Worm (Caenorhabditis elegans) whole organism, L4/young adult: ENCODE measurements around the gene T04F8.3.

Experiments used
- W03F9.2 ChIP-seq: fragments of 150-350 bp; optimal IDR thresholded peaks from 2 replicates; lab custom pipeline; 2014; ENCODE audit warnings: missing biosample characterization, missing genetic modification characterization
- dao-5 ChIP-seq: sonication (generic microtip); optimal IDR thresholded peaks from 2 replicates; lab custom pipeline; 2016; ENCODE audit warnings: missing genotype, missing genetic modification characterization, moderate library complexity, missing compliant biosample characterization
- him-1 ChIP-seq: sonication (generic microtip); optimal IDR thresholded peaks from 2 replicates; lab custom pipeline; 2016; ENCODE audit warnings: missing genotype, missing genetic modification reagents, missing genetic modification characterization, missing compliant biosample characterization

- TF ChIP-seq him-1 (tag; lab: Kevin White, UChicago) (no peak), W03F9.2 (tag; lab: Kevin White, UChicago) (no peak), dao-5 (tag; lab: Kevin White, UChicago) (no peak)
Observed at ce11 chrX:11630499-11630898, 27.9 kb upstream of the T04F8.3 start.
